Worm (Caenorhabditis elegans): ENCODE measurements around the gene gly-11.

Gene gly-11

DNA sequence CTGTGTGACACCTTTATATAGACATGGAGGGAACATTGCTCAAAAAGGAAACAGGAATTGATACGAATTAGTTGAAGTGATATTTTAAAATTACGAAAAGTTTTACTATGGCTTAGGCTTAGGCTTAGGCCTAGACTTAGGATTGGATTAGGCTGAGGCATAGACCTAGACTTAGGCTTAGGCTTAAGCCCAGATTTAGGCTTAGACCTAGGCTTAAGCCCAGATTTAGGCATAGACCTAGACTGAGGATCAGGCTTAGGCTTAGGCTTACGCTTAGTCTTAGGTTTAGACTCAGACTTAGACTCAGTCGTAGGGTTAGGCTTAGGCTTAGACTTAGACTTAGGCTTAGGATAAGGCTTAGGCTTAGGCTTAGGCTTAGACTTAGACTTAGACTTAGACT lies 18.9 kb upstream of the gly-11 start:
- no peak for TF ChIP-seq C06A6.2 (GFP tag; conservative IDR thresholded peaks at IDR 0.05)
- TF ChIP-seq F39B2.1 (GFP tag; IDR thresholded peaks at IDR 0.05) = no peak
- TF ChIP-seq tbp1 (GFP tag; optimal IDR thresholded peaks at IDR 0.05) = no peak
- no peak for TF ChIP-seq attf-5 (GFP tag; optimal IDR thresholded peaks at IDR 0.05)

DNA sequence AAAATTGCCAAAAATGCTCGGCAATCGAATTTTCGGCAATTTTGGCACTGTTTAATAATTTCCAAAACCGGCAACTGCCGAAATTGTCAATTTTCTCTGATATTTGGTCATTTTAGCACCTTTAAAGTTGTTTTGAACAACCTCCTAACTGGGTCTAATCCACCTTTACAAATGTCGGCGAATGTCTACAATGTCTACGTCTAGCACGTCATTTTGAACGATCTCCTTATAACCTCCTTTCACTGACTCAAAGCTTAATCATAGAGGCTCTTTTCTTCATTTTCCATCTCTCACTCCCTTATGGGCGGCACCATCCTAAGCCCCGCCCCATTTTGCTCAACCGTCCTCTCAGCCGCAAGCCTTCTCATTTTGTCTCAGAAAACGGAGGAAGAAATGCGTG lies 17.1 kb upstream of the gly-11 start, which contains the start of gene Y75B8A.44:
Gene Y75B8A.44, plus strand, starts transcription at position 301 of the 400 bp plus-strand sequence.
- TF ChIP-seq ceh-40 (GFP tag; IDR thresholded peaks at IDR 0.05) (no peak), Y79H2A.3 (GFP tag; conservative IDR thresholded peaks at IDR 0.05) (no peak), dpl-1 (GFP tag; optimal IDR thresholded peaks at IDR 0.05) (no peak)

DNA sequence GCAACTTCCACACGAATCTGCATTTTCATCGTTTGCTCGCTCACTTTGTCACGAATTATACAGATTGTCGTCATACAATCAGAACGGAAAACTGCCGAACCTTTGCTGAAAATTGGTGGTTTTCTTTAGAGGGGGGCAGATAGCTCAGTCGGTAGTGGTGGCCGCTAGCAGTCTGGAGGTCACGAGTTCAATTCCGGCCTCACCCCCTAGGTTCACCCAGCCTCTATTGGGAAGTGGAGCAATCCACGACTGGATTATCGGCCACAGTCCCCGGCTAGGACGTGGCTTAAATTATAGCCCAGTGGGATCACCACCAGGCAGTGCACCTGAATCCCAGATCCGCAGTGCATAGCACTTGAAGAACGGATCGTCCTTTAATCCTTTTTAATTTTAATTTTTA lies 15.5 kb upstream of the gly-11 start:
- TF ChIP-seq lin-26 (GFP tag; IDR thresholded peaks at IDR 0.05) = 0 out of 2 replicates have a peak, but pooled peaks have one; percentile 67
- peak; percentile 27; the same call in 1 of the 2 replicates for TF ChIP-seq D2030.7 (GFP tag; IDR thresholded peaks at IDR 0.05)
- 0 out of 2 replicates have a peak, but pooled peaks have one; percentile 55 for TF ChIP-seq nfyb-1 (GFP tag; IDR thresholded peaks at IDR 0.05)
- TF ChIP-seq B0261.1 (tag; optimal IDR thresholded peaks at IDR 0.05) = peak; percentile 46
- TF ChIP-seq rpc-1 (optimal IDR thresholded peaks at IDR 0.05) = peak; percentile 9
- TF ChIP-seq rpc-1 (tag; optimal IDR thresholded peaks at IDR 0.05) = peak; percentile 68
- TF ChIP-seq tbp1 (GFP tag; optimal IDR thresholded peaks at IDR 0.05) = peak; percentile 76

DNA sequence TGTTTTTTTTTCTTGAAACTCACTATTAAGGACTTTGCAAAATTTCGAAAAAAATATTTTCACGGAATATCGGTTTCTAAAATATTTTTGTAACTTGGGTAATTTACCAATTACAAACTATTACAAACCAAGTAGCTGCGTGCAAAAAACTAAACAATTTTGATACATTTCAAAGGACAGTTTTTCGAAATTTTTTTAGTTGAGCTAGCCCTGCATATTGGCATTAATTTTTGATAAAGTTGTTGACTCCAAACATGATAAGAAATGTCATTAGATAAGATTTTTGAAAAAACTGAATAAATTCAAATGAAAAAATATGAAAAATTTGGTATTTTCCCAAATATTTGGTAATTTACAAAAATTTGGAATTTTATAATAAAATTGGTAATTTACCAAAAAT lies 11.2 kb upstream of the gly-11 start:
- no peak for TF ChIP-seq C17E4.6 (GFP tag; IDR thresholded peaks at IDR 0.05)
- no peak for TF ChIP-seq ccch-3 (GFP tag; optimal IDR thresholded peaks at IDR 0.05)
- no peak for TF ChIP-seq madf-6 (GFP tag; IDR thresholded peaks at IDR 0.05)
- TF ChIP-seq K11D2.4 (GFP tag; IDR thresholded peaks at IDR 0.05) = no peak

DNA sequence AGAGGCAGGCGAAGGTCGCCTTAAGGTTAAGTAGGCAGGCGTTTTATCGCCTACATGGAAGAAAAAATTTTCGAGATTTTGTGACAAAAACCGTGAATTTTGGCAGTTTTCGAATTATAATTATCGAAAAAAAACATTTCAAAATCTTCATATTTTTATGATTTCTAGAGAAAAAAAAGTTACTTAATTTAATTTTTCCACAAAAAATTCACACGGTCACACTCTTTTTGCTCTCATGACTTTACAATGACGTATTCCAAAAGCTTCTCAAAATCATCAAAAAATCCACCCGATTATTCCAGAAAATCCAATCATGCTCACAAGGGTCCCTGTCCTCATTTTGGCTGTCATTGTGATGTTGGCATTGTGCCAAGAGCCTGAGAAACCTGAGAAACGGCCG lies 9.1 kb upstream of the gly-11 start, which contains the start of gene lury-1:
Gene lury-1, plus strand, starts transcription at position 301 of the 400 bp plus-strand sequence.
- no peak for TF ChIP-seq attf-3 (GFP tag; conservative IDR thresholded peaks at IDR 0.05)
- TF ChIP-seq B0261.1 (tag; optimal IDR thresholded peaks at IDR 0.05) = no peak
- TF ChIP-seq egl-18 (GFP tag; IDR thresholded peaks at IDR 0.05) = no peak
- no peak for TF ChIP-seq mel-28 (tag; optimal IDR thresholded peaks at IDR 0.05; ENCODE audit: borderline replicate concordance)
- no peak for TF ChIP-seq hsf-1 (GFP tag; IDR thresholded peaks at IDR 0.05)
- no peak for TF ChIP-seq ceh-58 (GFP tag; IDR thresholded peaks at IDR 0.05)
- TF ChIP-seq F39B2.1 (GFP tag; IDR thresholded peaks at IDR 0.05) = no peak
- TF ChIP-seq Y95B8A.8 (GFP tag; IDR thresholded peaks at IDR 0.05) = no peak

DNA sequence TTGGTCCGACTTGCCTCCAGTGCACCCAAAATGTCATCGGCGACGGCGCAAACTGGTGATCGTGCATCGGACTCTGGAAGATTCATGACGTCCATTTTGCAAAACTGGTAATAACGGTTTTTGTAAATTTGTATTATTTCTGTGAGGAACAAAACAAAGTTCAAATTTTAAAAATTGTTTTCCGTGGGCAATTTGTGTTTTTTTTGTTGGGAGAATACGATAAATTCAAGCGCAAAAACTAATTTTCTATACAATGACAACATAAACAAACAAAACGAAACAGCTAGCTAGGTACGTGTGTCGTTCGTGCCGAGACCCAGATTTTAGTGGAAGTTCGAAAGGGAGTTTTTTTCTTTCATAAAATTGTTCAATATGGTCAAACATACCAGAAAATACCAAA lies 5.9 kb upstream of the gly-11 start, which contains the start of gene Y75B8A.10:
Gene Y75B8A.10, minus strand, starts transcription at position 101 of the 400 bp plus-strand sequence.
- TF ChIP-seq cebp-2 (GFP tag; IDR thresholded peaks at IDR 0.05) (no peak), K11D2.4 (GFP tag; IDR thresholded peaks at IDR 0.05) (no peak), lin-54 (GFP tag; optimal IDR thresholded peaks at IDR 0.05) (no peak), hrde-1 (tag; optimal IDR thresholded peaks at IDR 0.05; ENCODE audit: borderline replicate concordance) (no peak), rpc-1 (optimal IDR thresholded peaks at IDR 0.05) (no peak), rpc-1 (tag; optimal IDR thresholded peaks at IDR 0.05) (no peak), ceh-100 (GFP tag; IDR thresholded peaks at IDR 0.05) (no peak), B0336.3 (GFP tag; IDR thresholded peaks at IDR 0.05) (no peak), lin-35 (GFP tag; optimal IDR thresholded peaks at IDR 0.05) (no peak), dox-1 (GFP tag; IDR thresholded peaks at IDR 0.05) (no peak)
